Worm (Caenorhabditis elegans) whole organism, L4/young adult: ENCODE data around the gene dyf-13.

Experiments used
- W03F9.2 ChIP-seq: fragments of 150-350 bp; optimal IDR thresholded peaks from 2 replicates; lab custom pipeline; 2014; ENCODE audit warnings: missing biosample characterization, missing genetic modification characterization
- him-1 ChIP-seq: sonication (generic microtip); optimal IDR thresholded peaks from 2 replicates; lab custom pipeline; 2016; ENCODE audit warnings: missing genotype, missing genetic modification reagents, missing genetic modification characterization, missing compliant biosample characterization

ce11 chrII:7199308-7199707 is 28.2 kb upstream of the dyf-13 start, which contains the start of gene E04F6.6:
- TF ChIP-seq him-1 (no peak), W03F9.2 (tag; lab: Kevin White, UChicago) (no peak)
